Fruit fly (Drosophila melanogaster) whole organism, embryonic: Measurements from ENCODE around the gene uncNacbeta.
A peak's percentile ranks its signal among the peaks of the same experiment; 100 is the strongest.

Experiments
- Atf-2 ChIP-seq: fragments of 200-800 bp; sonication (Bioruptor generic); optimal IDR thresholded peaks from 2 replicates; lab custom pipeline; 2016; ENCODE audit warnings: missing biosample characterization, missing genetic modification characterization
- Atf6 ChIP-seq: fragments of 200-800 bp; sonication (Bioruptor generic); IDR thresholded peaks from 2 replicates; pipeline ENCODE4 v1.3.6; 2022; ENCODE audit warnings: missing biosample characterization, missing genetic modification characterization
- Awh ChIP-seq: fragments of 200-800 bp; sonication (Bioruptor generic); IDR thresholded peaks from 2 replicates; pipeline ENCODE4, ENCODE4 v1.3.6; 2022; ENCODE audit warnings: missing biosample characterization, missing genetic modification characterization
- CG10543 ChIP-seq: fragments of 200-800 bp; sonication (Bioruptor generic); optimal IDR thresholded peaks from 3 replicates; lab custom pipeline; 2017; ENCODE audit warnings: missing biosample characterization, mild to moderate bottlenecking, missing genetic modification characterization, moderate library complexity
- CG11085 ChIP-seq: fragments of 200-800 bp; sonication (Bioruptor generic); IDR thresholded peaks from 2 replicates; pipeline ENCODE4 v1.3.6; 2022; ENCODE audit warnings: missing biosample characterization, missing genetic modification characterization
- CG1529 ChIP-seq: fragments of 200-800 bp; sonication (Bioruptor generic); optimal IDR thresholded peaks from 3 replicates; lab custom pipeline; 2018; ENCODE audit warnings: missing biosample characterization, missing genetic modification characterization
- CG15514 ChIP-seq: fragments of 200-800 bp; sonication (Bioruptor generic); optimal IDR thresholded peaks from 3 replicates; lab custom pipeline; 2017; ENCODE audit warnings: missing biosample characterization, missing genetic modification characterization, mild to moderate bottlenecking, moderate library complexity, missing genetic modification reagents
- CG2129 ChIP-seq: fragments of 200-800 bp; sonication (Bioruptor generic); IDR thresholded peaks from 2 replicates; pipeline ENCODE4 v1.3.6; 2022; ENCODE audit warnings: missing biosample characterization, missing genetic modification characterization; ENCODE audit not compliant: partially characterized antibody
- CG30403 ChIP-seq: fragments of 200-800 bp; sonication (Bioruptor generic); optimal IDR thresholded peaks from 3 replicates; lab custom pipeline; 2016; ENCODE audit warnings: missing biosample characterization, missing genetic modification characterization
- CG31224 ChIP-seq: fragments of 200-800 bp; sonication (Bioruptor generic); IDR thresholded peaks from 2 replicates; pipeline ENCODE4 v1.3.6; 2022; ENCODE audit warnings: missing biosample characterization, missing genetic modification characterization
- CG34422 ChIP-seq: fragments of 200-800 bp; sonication (Bioruptor generic); IDR thresholded peaks from 3 replicates; pipeline ENCODE4 v1.3.6; 2022; ENCODE audit warnings: missing biosample characterization, missing genetic modification characterization
- CG4424 ChIP-seq: fragments of 200-800 bp; sonication (Bioruptor generic); optimal IDR thresholded peaks from 3 replicates; lab custom pipeline; 2016; ENCODE audit warnings: missing biosample characterization, missing genetic modification characterization
- CG5245 ChIP-seq: fragments of 200-800 bp; sonication (Bioruptor generic); optimal IDR thresholded peaks from 3 replicates; lab custom pipeline; 2016; ENCODE audit warnings: missing biosample characterization, missing genetic modification characterization
- CG6765 ChIP-seq: fragments of 200-800 bp; sonication (Bioruptor generic); optimal IDR thresholded peaks from 3 replicates; lab custom pipeline; 2017; ENCODE audit warnings: missing biosample characterization, mild to moderate bottlenecking, missing genetic modification characterization
- CG8281 ChIP-seq: fragments of 200-800 bp; sonication (Bioruptor generic); optimal IDR thresholded peaks from 2 replicates; lab custom pipeline; 2018; ENCODE audit warnings: missing biosample characterization, mild to moderate bottlenecking, missing genetic modification characterization, moderate library complexity
- CG8290 ChIP-seq, 3 experiments: fragments of 200-800 bp; sonication (Bioruptor generic); optimal IDR thresholded peaks; 2 replicates each; lab custom pipeline; 2016 to 2019; ENCODE audit warnings: missing biosample characterization in 3 of 3, missing genetic modification characterization in 3 of 3, mild to moderate bottlenecking in 2 of 3, moderate library complexity in 1 of 3
- CG9609 ChIP-seq: fragments of 200-800 bp; sonication (Bioruptor generic); optimal IDR thresholded peaks from 3 replicates; lab custom pipeline; 2016; ENCODE audit warnings: missing biosample characterization, missing genetic modification characterization
- CrebB ChIP-seq: fragments of 200-800 bp; sonication (Bioruptor generic); optimal IDR thresholded peaks from 3 replicates; lab custom pipeline; 2018; ENCODE audit warnings: missing biosample characterization, mild to moderate bottlenecking, missing genetic modification characterization
- Deaf1 ChIP-seq: fragments of 200-800 bp; optimal IDR thresholded peaks from 3 replicates; lab custom pipeline; 2019; ENCODE audit warnings: missing biosample characterization, mild to moderate bottlenecking, missing genetic modification characterization, moderate library complexity
- Drgx ChIP-seq: fragments of 200-800 bp; sonication (Bioruptor generic); IDR thresholded peaks from 2 replicates; pipeline ENCODE4 v1.3.6; 2022; ENCODE audit warnings: missing biosample characterization, missing genetic modification characterization
- Fer1 ChIP-seq: fragments of 200-800 bp; sonication (Bioruptor generic); optimal IDR thresholded peaks from 2 replicates; lab custom pipeline; 2017; ENCODE audit warnings: missing biosample characterization, mild to moderate bottlenecking, missing genetic modification characterization
- H2.0 ChIP-seq: fragments of 200-800 bp; sonication (Bioruptor generic); IDR thresholded peaks from 2 replicates; pipeline ENCODE4 v1.3.6; 2022; ENCODE audit warnings: missing biosample characterization, missing genetic modification characterization
- HLHmδ ChIP-seq: fragments of 200-800 bp; sonication (Bioruptor generic); optimal IDR thresholded peaks from 2 replicates; lab custom pipeline; 2018; ENCODE audit warnings: missing biosample characterization, mild to moderate bottlenecking, missing genetic modification characterization, moderate library complexity
- Hr78 ChIP-seq, 2 experiments: fragments of 200-800 bp in 1 of 2; fragments of >200 bp in 1 of 2; sonication (Bioruptor generic) in 1 of 2; optimal IDR thresholded peaks; 2 replicates each; lab custom pipeline; 2017 to 2019; ENCODE audit warnings: missing biosample characterization in 2 of 2, missing genetic modification characterization in 2 of 2, mild to moderate bottlenecking in 1 of 2, moderate library complexity in 1 of 2
- Med ChIP-seq: fragments of 200-800 bp; sonication (Bioruptor generic); peaks from one replicate; lab custom pipeline; 2016; ENCODE audit warnings: missing biosample characterization, missing genetic modification characterization, mild to moderate bottlenecking, inconsistent platforms, moderate library complexity
- Meics ChIP-seq: fragments of 200-800 bp; sonication (Bioruptor generic); optimal IDR thresholded peaks from 2 replicates; lab custom pipeline; 2017; ENCODE audit warnings: missing biosample characterization, mild to moderate bottlenecking, missing genetic modification characterization
- Nf-YC ChIP-seq: fragments of 200-800 bp; optimal IDR thresholded peaks from 3 replicates; lab custom pipeline; 2019; ENCODE audit warnings: missing biosample characterization, mild to moderate bottlenecking, missing genetic modification characterization, moderate library complexity
- Ptx1 ChIP-seq: fragments of 200-800 bp; sonication (Bioruptor generic); IDR thresholded peaks from 2 replicates; pipeline ENCODE4 v1.3.6; 2022; ENCODE audit warnings: missing biosample characterization, missing genetic modification characterization
- Scr ChIP-seq: fragments of 200-800 bp; sonication (Bioruptor generic); IDR thresholded peaks from 2 replicates; pipeline ENCODE4 v1.3.6; 2022; ENCODE audit warnings: missing biosample characterization, missing genetic modification characterization; ENCODE audit not compliant: partially characterized antibody
- ato ChIP-seq: fragments of 200-800 bp; sonication (Bioruptor generic); IDR thresholded peaks from 2 replicates; pipeline ENCODE4 v1.3.6; 2022; ENCODE audit warnings: missing biosample characterization, missing genetic modification characterization; ENCODE audit not compliant: partially characterized antibody
- chn ChIP-seq: fragments of 200-800 bp; sonication (Bioruptor generic); optimal IDR thresholded peaks from 2 replicates; lab custom pipeline; 2016; ENCODE audit warnings: missing biosample characterization, missing genetic modification characterization
- ci ChIP-seq: fragments of 200-800 bp; sonication (Bioruptor generic); IDR thresholded peaks from 3 replicates; pipeline ENCODE4 v1.3.6; 2022; ENCODE audit warnings: missing biosample characterization, missing genetic modification characterization
- cwo ChIP-seq: fragments of 200-800 bp; sonication (Bioruptor generic); optimal IDR thresholded peaks from 3 replicates; lab custom pipeline; 2017; ENCODE audit warnings: missing biosample characterization, missing genetic modification characterization, mild to moderate bottlenecking, moderate library complexity, missing genetic modification reagents
- dimm ChIP-seq: fragments of 200-800 bp; sonication (Bioruptor generic); IDR thresholded peaks from 2 replicates; pipeline ENCODE4 v1.3.6; 2022; ENCODE audit warnings: missing biosample characterization, missing genetic modification characterization
- dysf ChIP-seq: fragments of 200-800 bp; sonication (Bioruptor generic); IDR thresholded peaks from 3 replicates; pipeline ENCODE4 v1.3.6; 2022; ENCODE audit warnings: missing biosample characterization, missing genetic modification characterization
- fru ChIP-seq: fragments of >200 bp; optimal IDR thresholded peaks from 2 replicates; lab custom pipeline; 2017
- ftz-f1 ChIP-seq: fragments of 200-800 bp; sonication (Bioruptor generic); optimal IDR thresholded peaks from 2 replicates; lab custom pipeline; 2016; ENCODE audit warnings: missing biosample characterization, missing genetic modification characterization
- gcm ChIP-seq: fragments of 200-800 bp; sonication (Bioruptor generic); optimal IDR thresholded peaks from 2 replicates; lab custom pipeline; 2019; ENCODE audit warnings: missing biosample characterization, mild to moderate bottlenecking, missing genetic modification characterization, moderate library complexity
- kay ChIP-seq: fragments of 200-800 bp; sonication (Bioruptor generic); optimal IDR thresholded peaks from 2 replicates; lab custom pipeline; 2016; ENCODE audit warnings: missing biosample characterization, missing genetic modification characterization
- kni ChIP-seq: fragments of 200-800 bp; sonication (Bioruptor generic); optimal IDR thresholded peaks from 3 replicates; lab custom pipeline; 2017; ENCODE audit warnings: mild to moderate bottlenecking, missing biosample characterization, missing genetic modification reagents, missing genetic modification characterization
- oc ChIP-seq: fragments of 200-800 bp; sonication (Bioruptor generic); optimal IDR thresholded peaks from 2 replicates; lab custom pipeline; 2018; ENCODE audit warnings: missing biosample characterization, mild to moderate bottlenecking, missing genetic modification characterization, moderate library complexity
- org-1 ChIP-seq: fragments of 200-800 bp; sonication (Bioruptor generic); optimal IDR thresholded peaks from 2 replicates; lab custom pipeline; 2017; ENCODE audit warnings: missing biosample characterization, missing genetic modification characterization
- rib ChIP-seq: fragments of 200-800 bp; sonication (Bioruptor generic); IDR thresholded peaks from 2 replicates; pipeline ENCODE4 v1.3.6; 2022; ENCODE audit warnings: missing biosample characterization, missing genetic modification characterization
- row ChIP-seq: fragments of 200-800 bp; sonication (Bioruptor generic); IDR thresholded peaks from 3 replicates; pipeline ENCODE4 v1.3.6; 2022; ENCODE audit warnings: missing biosample characterization, missing genetic modification characterization
- sens ChIP-seq: fragments of 200-800 bp; sonication (Bioruptor generic); peaks from one replicate; lab custom pipeline; 2016; ENCODE audit warnings: missing biosample characterization, missing genetic modification characterization
- sna ChIP-seq: fragments of 200-800 bp; sonication (Bioruptor generic); IDR thresholded peaks from 2 replicates; pipeline ENCODE4 v1.3.6; 2022; ENCODE audit warnings: missing biosample characterization, missing genetic modification characterization; ENCODE audit not compliant: partially characterized antibody
- unc-4 ChIP-seq: fragments of 200-800 bp; sonication (Bioruptor generic); IDR thresholded peaks from 2 replicates; pipeline ENCODE4 v1.3.6; 2022; ENCODE audit warnings: missing biosample characterization, missing genetic modification characterization; ENCODE audit not compliant: partially characterized antibody
- zen2 ChIP-seq: fragments of 200-800 bp; sonication (Bioruptor generic); IDR thresholded peaks from 3 replicates; pipeline ENCODE4 v1.3.6; 2022; ENCODE audit warnings: missing biosample characterization, missing genetic modification characterization; ENCODE audit not compliant: partially characterized antibody
- zfh1 ChIP-seq: fragments of 200-800 bp; sonication (Bioruptor generic); IDR thresholded peaks from 3 replicates; pipeline ENCODE4 v1.3.6; 2022; ENCODE audit warnings: missing biosample characterization, missing genetic modification characterization

Gene uncNacbeta

dm6 chr2L:552432-552929, 11.1 kb downstream of the uncNacbeta start, which contains the start of gene Ets21C:
Gene Ets21C (minus strand): TSS chr2L:552923.
- TF ChIP-seq CG1529 (GFP tag; lab: Kevin White, UChicago): no peak
- TF ChIP-seq ato: no peak
- no peak for TF ChIP-seq gcm
- peak; percentile 16; the same call in 1 of the 3 replicates for TF ChIP-seq dysf (GFP tag; lab: Robert Waterston, UW)
- TF ChIP-seq Nf-YC (tag; lab: Kevin White, UChicago): peak; percentile 54
- 0 out of 2 replicates have a peak, but pooled peaks have one; percentile 13 for TF ChIP-seq Ptx1 (GFP tag; lab: Robert Waterston, UW)
- TF ChIP-seq rib: 0 out of 2 replicates have a peak, but pooled peaks have one; percentile 40
- TF ChIP-seq unc-4: peak; percentile 46; the same call in 1 of the 2 replicates
- no peak for TF ChIP-seq CG31224 (GFP tag; lab: Robert Waterston, UW)
- peak; percentile 98 for TF ChIP-seq kay (GFP tag; lab: Kevin White, UChicago)
- TF ChIP-seq dimm (GFP tag; lab: Robert Waterston, UW): no peak
- TF ChIP-seq Hr78 (GFP tag; optimal IDR thresholded peaks at IDR 0.05; lab: Kevin White, UChicago): peak in 1 of 2 experiments; percentile 95
- TF ChIP-seq CG4424 (GFP tag; lab: Kevin White, UChicago): no peak
- TF ChIP-seq ci: peak; percentile 65; the same call in 1 of the 3 replicates
- no peak for TF ChIP-seq H2.0 (GFP tag; lab: Robert Waterston, UW)
- TF ChIP-seq CG34422 (GFP tag; lab: Robert Waterston, UW): peak; percentile 45; the same call in 1 of the 3 replicates
- peak; percentile 36 for TF ChIP-seq kni (GFP tag; lab: Kevin White, UChicago)
- peak; percentile 99 for TF ChIP-seq ftz-f1 (GFP tag; lab: Kevin White, UChicago)
- TF ChIP-seq CG15514 (GFP tag; lab: Kevin White, UChicago): peak; percentile 59
- TF ChIP-seq CG8290 (GFP tag; optimal IDR thresholded peaks at IDR 0.05; lab: Kevin White, UChicago): no peak
- TF ChIP-seq CG8290 (tag; optimal IDR thresholded peaks at IDR 0.05; lab: Kevin White, UChicago): peak in 1 of 2 experiments; percentile 58
- 0 out of 2 replicates have a peak, but pooled peaks have one; percentile 9 for TF ChIP-seq Awh (GFP tag; lab: Robert Waterston, UW)
- peak; percentile 65 for TF ChIP-seq Atf6 (GFP tag; lab: Robert Waterston, UW)
- TF ChIP-seq Atf-2 (GFP tag; lab: Kevin White, UChicago): no peak
- TF ChIP-seq org-1 (GFP tag; lab: Kevin White, UChicago): peak; percentile 16
- no peak for TF ChIP-seq CG11085 (GFP tag; lab: Robert Waterston, UW)
- peak; percentile 75 for TF ChIP-seq Drgx (GFP tag; lab: Robert Waterston, UW)
- 0 out of 2 replicates have a peak, but pooled peaks have one; percentile 22 for TF ChIP-seq Scr (GFP tag; lab: Robert Waterston, UW)
- 0 out of 3 replicates have a peak, but pooled peaks have one; percentile 13 for TF ChIP-seq row (GFP tag; lab: Robert Waterston, UW)
- peak; percentile 18 for TF ChIP-seq CrebB (tag; lab: Kevin White, UChicago)
- TF ChIP-seq CG10543 (GFP tag; lab: Kevin White, UChicago): peak; percentile 72
- TF ChIP-seq HLHmδ (GFP tag; lab: Kevin White, UChicago): no peak
- peak; percentile 70 for TF ChIP-seq Fer1 (GFP tag; lab: Kevin White, UChicago)
- peak; percentile 58 for TF ChIP-seq CG6765 (GFP tag; lab: Kevin White, UChicago)
- peak; percentile 34 for TF ChIP-seq chn (GFP tag; lab: Kevin White, UChicago)
- TF ChIP-seq fru (lab: Kevin White, UChicago): no peak
- TF ChIP-seq zen2 (GFP tag; lab: Robert Waterston, UW): peak; percentile 43; the same call in 1 of the 3 replicates
- TF ChIP-seq Med (GFP tag; lab: Kevin White, UChicago): peak; percentile 90
- 0 out of 3 replicates have a peak, but pooled peaks have one; percentile 14 for TF ChIP-seq zfh1 (GFP tag; lab: Robert Waterston, UW)
- peak; percentile 37 for TF ChIP-seq cwo
- TF ChIP-seq CG5245 (GFP tag; lab: Kevin White, UChicago): no peak
- TF ChIP-seq sens (GFP tag; lab: Kevin White, UChicago): peak; percentile 69
- TF ChIP-seq sna (GFP tag; lab: Robert Waterston, UW): 0 out of 2 replicates have a peak, but pooled peaks have one; percentile 25
- TF ChIP-seq CG8281 (tag; lab: Kevin White, UChicago): no peak
- no peak for TF ChIP-seq CG30403 (GFP tag; lab: Kevin White, UChicago)
- TF ChIP-seq Meics: peak; percentile 28
- no peak for TF ChIP-seq CG2129 (GFP tag; lab: Robert Waterston, UW)
- peak; percentile 97 for TF ChIP-seq Deaf1 (tag; lab: Kevin White, UChicago)
- peak; percentile 22 for TF ChIP-seq oc (tag; lab: Kevin White, UChicago)
- TF ChIP-seq CG9609 (GFP tag; lab: Kevin White, UChicago): no peak
